Worm (Caenorhabditis elegans): ENCODE measurements around the gene gtap-2.

Gene gtap-2

ce11 chrIII:9817894-9818293 is 9.6 kb downstream of the gtap-2 start:
- TF ChIP-seq unc-120 (tag; optimal IDR thresholded peaks at IDR 0.05; ENCODE audit: poor library complexity, severe bottlenecking) (no peak), lsy-2 (tag; optimal IDR thresholded peaks at IDR 0.05) (peak; percentile 81), ztf-11 (tag; optimal IDR thresholded peaks at IDR 0.05) (no peak)

ce11 chrIII:9818763-9819162 is 10.4 kb downstream of the gtap-2 start, which contains the start of gene panl-3:
TSS of gene panl-3 (plus strand) at chrIII:9819056.
- TF ChIP-seq unc-39 (tag; optimal IDR thresholded peaks at IDR 0.05): no peak
- peak; percentile 49 for TF ChIP-seq mep-1 (tag; optimal IDR thresholded peaks at IDR 0.05)
- peak; percentile 4 for TF ChIP-seq lsy-2 (tag; optimal IDR thresholded peaks at IDR 0.05)
- no peak for TF ChIP-seq mls-2 (tag; optimal IDR thresholded peaks at IDR 0.05)
- peak; percentile 37 for TF ChIP-seq sptf-1 (tag; optimal IDR thresholded peaks at IDR 0.05)
- peak; percentile 23 for TF ChIP-seq pha-4 (tag; optimal IDR thresholded peaks at IDR 0.05)
- peak; percentile 14 for TF ChIP-seq lin-13 (tag; optimal IDR thresholded peaks at IDR 0.05)
- TF ChIP-seq cnd-1 (tag; optimal IDR thresholded peaks at IDR 0.05): peak; percentile 46

- TF ChIP-seq blmp-1 (tag; optimal IDR thresholded peaks at IDR 0.05) (no peak), nhr-2 (tag; optimal IDR thresholded peaks at IDR 0.05) (no peak), flh-1 (GFP tag; optimal IDR thresholded peaks at IDR 0.05) (no peak), mab-5 (tag; optimal IDR thresholded peaks at IDR 0.05) (no peak), tbx-8 (GFP tag; optimal IDR thresholded peaks at IDR 0.05) (no peak)
These were observed 14.6 kb downstream of the gtap-2 start, which contains the start of gene arl-5 for ce11 chrIII:9822942-9823341. TSS of gene arl-5 (plus strand) at chrIII:9823242.

ce11 chrIII:9823748-9824147 is 15.4 kb downstream of the gtap-2 start:
- TF ChIP-seq elt-1 (tag; optimal IDR thresholded peaks at IDR 0.05; ENCODE audit: borderline replicate concordance, insufficient read depth) (no peak), ham-2 (GFP tag; optimal IDR thresholded peaks at IDR 0.05) (no peak), sptf-1 (tag; optimal IDR thresholded peaks at IDR 0.05) (no peak)

ce11 chrIII:9824330-9824934 is 16.1 kb downstream of the gtap-2 start, which contains the start of gene lin-52:
TSS of gene lin-52 (minus strand) at chrIII:9824750.
- TF ChIP-seq ham-2 (GFP tag; optimal IDR thresholded peaks at IDR 0.05) (no peak), elt-1 (tag; optimal IDR thresholded peaks at IDR 0.05; ENCODE audit: borderline replicate concordance, insufficient read depth) (no peak), hlh-1 (tag; optimal IDR thresholded peaks at IDR 0.05) (no peak), lin-32 (GFP tag; optimal IDR thresholded peaks at IDR 0.05) (no peak), tbx-8 (GFP tag; optimal IDR thresholded peaks at IDR 0.05) (no peak), lsy-2 (tag; optimal IDR thresholded peaks at IDR 0.05) (no peak), zip-8 (tag; optimal IDR thresholded peaks at IDR 0.05) (no peak), sptf-1 (tag; optimal IDR thresholded peaks at IDR 0.05) (no peak), sem-2 (GFP tag; optimal IDR thresholded peaks at IDR 0.05) (no peak), mep-1 (tag; optimal IDR thresholded peaks at IDR 0.05) (no peak), cnd-1 (tag; optimal IDR thresholded peaks at IDR 0.05) (no peak), blmp-1 (tag; optimal IDR thresholded peaks at IDR 0.05) (no peak), nhr-76 (tag; optimal IDR thresholded peaks at IDR 0.05) (no peak), unc-62 (GFP tag; optimal IDR thresholded peaks at IDR 0.05) (no peak), lin-13 (tag; optimal IDR thresholded peaks at IDR 0.05) (no peak), nhr-28 (tag; optimal IDR thresholded peaks at IDR 0.05) (no peak), M03D4.4 (tag; optimal IDR thresholded peaks at IDR 0.05) (no peak)

ce11 chrIII:9825073-9825828 is 16.9 kb downstream of the gtap-2 start, which contains the start of gene ZK632.9:
TSS of gene ZK632.9 (minus strand) at chrIII:9825432.
- TF ChIP-seq nhr-237 (tag; optimal IDR thresholded peaks at IDR 0.05) (no peak), nhr-28 (tag; optimal IDR thresholded peaks at IDR 0.05) (no peak), drap-1 (GFP tag; optimal IDR thresholded peaks at IDR 0.05) (no peak), hlh-1 (tag; optimal IDR thresholded peaks at IDR 0.05) (no peak), elt-1 (tag; optimal IDR thresholded peaks at IDR 0.05; ENCODE audit: borderline replicate concordance, insufficient read depth) (no peak), nhr-76 (tag; optimal IDR thresholded peaks at IDR 0.05) (no peak), M03D4.4 (tag; optimal IDR thresholded peaks at IDR 0.05) (no peak), elt-3 (tag; optimal IDR thresholded peaks at IDR 0.05) (no peak), snpc-4 (tag; optimal IDR thresholded peaks at IDR 0.05) (no peak), bed-3 (GFP tag; optimal IDR thresholded peaks at IDR 0.05) (no peak), ham-2 (GFP tag; optimal IDR thresholded peaks at IDR 0.05) (no peak), blmp-1 (tag; optimal IDR thresholded peaks at IDR 0.05) (no peak), flh-1 (GFP tag; optimal IDR thresholded peaks at IDR 0.05) (no peak), ceh-43 (GFP tag; optimal IDR thresholded peaks at IDR 0.05) (no peak), mep-1 (tag; optimal IDR thresholded peaks at IDR 0.05) (no peak)

Measured in whole organism, mixed stage, embryonic.